Worm (Caenorhabditis elegans) whole organism, L3 larva: ENCODE measurements around the gene C55B6.1.
A peak's percentile ranks its signal among the peaks of the same experiment; 100 is the strongest.

ENCODE experiments used
- R02D3.7 ChIP-seq: fragments of 150-350 bp; optimal IDR thresholded peaks from 2 replicates; lab custom pipeline; 2014; ENCODE audit warnings: missing biosample characterization, missing genetic modification characterization
- ZK546.5 ChIP-seq: sonication (generic microtip); optimal IDR thresholded peaks from 2 replicates; lab custom pipeline; 2017; ENCODE audit warnings: missing biosample characterization, missing genetic modification characterization
- ama-1 ChIP-seq: fragments of 150-350 bp; optimal IDR thresholded peaks from 2 replicates; lab custom pipeline; 2018
- ceh-28 ChIP-seq: fragments of 150-350 bp; optimal IDR thresholded peaks from 2 replicates; lab custom pipeline; 2014; ENCODE audit warnings: missing biosample characterization, missing genetic modification reagents, missing genetic modification characterization
- daf-12 ChIP-seq: fragments of 150-350 bp; optimal IDR thresholded peaks from 2 replicates; lab custom pipeline; 2014; ENCODE audit warnings: missing biosample characterization, missing genetic modification reagents, missing genetic modification characterization
- egl-5 ChIP-seq: fragments of 150-350 bp; optimal IDR thresholded peaks from 2 replicates; lab custom pipeline; 2017; ENCODE audit warnings: missing biosample characterization, missing genetic modification reagents, missing genetic modification characterization, inconsistent platforms
- elt-1 ChIP-seq: fragments of 150-350 bp; optimal IDR thresholded peaks from 2 replicates; lab custom pipeline; 2014; ENCODE audit warnings: missing biosample characterization, missing genetic modification characterization
- elt-2 ChIP-seq: sonication (generic microtip); optimal IDR thresholded peaks from 2 replicates; lab custom pipeline; 2016; ENCODE audit warnings: missing genetic modification reagents, mild to moderate bottlenecking, missing genetic modification characterization, missing compliant biosample characterization
- elt-3 ChIP-seq, 3 experiments: fragments of 150-350 bp in 1 of 3; sonication (generic microtip) in 2 of 3; optimal IDR thresholded peaks; 2 replicates in 2 of 3; 4 replicates in 1 of 3; lab custom pipeline; 2014 to 2017; ENCODE audit warnings: missing biosample characterization in 3 of 3, missing genetic modification characterization in 3 of 3
- eor-1 ChIP-seq, 2 experiments: fragments of 150-350 bp; optimal IDR thresholded peaks; 2 replicates each; lab custom pipeline; 2014 to 2018; ENCODE audit warnings: missing biosample characterization in 2 of 2, missing genetic modification characterization in 2 of 2
- fkh-10 ChIP-seq: sonication (generic microtip); optimal IDR thresholded peaks from 2 replicates; lab custom pipeline; 2017; ENCODE audit warnings: missing biosample characterization, missing genetic modification reagents, missing genetic modification characterization
- fkh-2 ChIP-seq: fragments of 150-350 bp; optimal IDR thresholded peaks from 2 replicates; lab custom pipeline; 2014; ENCODE audit warnings: missing biosample characterization, missing genetic modification reagents, missing genetic modification characterization
- fos-1 ChIP-seq: fragments of 150-350 bp; optimal IDR thresholded peaks from 2 replicates; lab custom pipeline; 2014; ENCODE audit warnings: missing biosample characterization, missing genetic modification characterization
- hmg-11 ChIP-seq: sonication (generic microtip); optimal IDR thresholded peaks from 2 replicates; lab custom pipeline; 2016; ENCODE audit warnings: missing genetic modification characterization, missing compliant biosample characterization
- jun-1 ChIP-seq: fragments of 150-350 bp; optimal IDR thresholded peaks from 2 replicates; lab custom pipeline; 2014; ENCODE audit warnings: missing biosample characterization, missing genetic modification reagents, missing genetic modification characterization
- mml-1 ChIP-seq: fragments of 150-350 bp; sonication (generic microtip); optimal IDR thresholded peaks from 3 replicates; lab custom pipeline; 2014; ENCODE audit warnings: missing biosample characterization, missing genetic modification characterization
- nfya-1 ChIP-seq: sonication (generic microtip); optimal IDR thresholded peaks from 2 replicates; lab custom pipeline; 2017; ENCODE audit warnings: missing genetic modification characterization, mild to moderate bottlenecking, missing compliant biosample characterization, antibody characterized with exemption, moderate library complexity; ENCODE audit not compliant: insufficient read depth
- nhr-11 ChIP-seq: fragments of 150-350 bp; optimal IDR thresholded peaks from 2 replicates; lab custom pipeline; 2014; ENCODE audit warnings: missing biosample characterization, missing genetic modification characterization
- nhr-23 ChIP-seq: fragments of 150-350 bp; optimal IDR thresholded peaks from 2 replicates; lab custom pipeline; 2014; ENCODE audit warnings: missing biosample characterization, missing genetic modification reagents, missing genetic modification characterization
- nhr-43 ChIP-seq: sonication (generic microtip); optimal IDR thresholded peaks from 2 replicates; lab custom pipeline; 2016; ENCODE audit warnings: mild to moderate bottlenecking, missing genetic modification characterization, missing compliant biosample characterization; ENCODE audit not compliant: poor library complexity, severe bottlenecking
- nhr-76 ChIP-seq: fragments of 150-350 bp; sonication (generic microtip); optimal IDR thresholded peaks from 5 replicates; lab custom pipeline; 2014; ENCODE audit warnings: missing biosample characterization, missing genetic modification characterization
- pha-4 ChIP-seq: fragments of 150-350 bp; optimal IDR thresholded peaks from 2 replicates; lab custom pipeline; 2014; ENCODE audit warnings: missing biosample characterization, missing genetic modification reagents, missing genetic modification characterization
- pqm-1 ChIP-seq: fragments of 150-350 bp; optimal IDR thresholded peaks from 2 replicates; lab custom pipeline; 2017; ENCODE audit warnings: missing biosample characterization, missing genetic modification characterization, inconsistent platforms
- sea-2 ChIP-seq: fragments of 150-350 bp; sonication (generic microtip); optimal IDR thresholded peaks from 4 replicates; lab custom pipeline; 2014; ENCODE audit warnings: missing biosample characterization, missing genetic modification reagents, missing genetic modification characterization
- skn-1 ChIP-seq: fragments of 150-350 bp; optimal IDR thresholded peaks from 2 replicates; lab custom pipeline; 2014; ENCODE audit warnings: missing biosample characterization, missing genetic modification characterization
- snpc-4 ChIP-seq: fragments of 150-350 bp; optimal IDR thresholded peaks from 2 replicates; lab custom pipeline; 2014; ENCODE audit warnings: missing biosample characterization, missing genetic modification characterization
- tbx-2 ChIP-seq: sonication (generic microtip); optimal IDR thresholded peaks from 2 replicates; lab custom pipeline; 2016; ENCODE audit warnings: mild to moderate bottlenecking, missing genetic modification characterization, missing compliant biosample characterization
- zag-1 ChIP-seq: fragments of 150-350 bp; optimal IDR thresholded peaks from 2 replicates; lab custom pipeline; 2014; ENCODE audit warnings: missing biosample characterization, missing genetic modification characterization

Gene C55B6.1

DNA sequence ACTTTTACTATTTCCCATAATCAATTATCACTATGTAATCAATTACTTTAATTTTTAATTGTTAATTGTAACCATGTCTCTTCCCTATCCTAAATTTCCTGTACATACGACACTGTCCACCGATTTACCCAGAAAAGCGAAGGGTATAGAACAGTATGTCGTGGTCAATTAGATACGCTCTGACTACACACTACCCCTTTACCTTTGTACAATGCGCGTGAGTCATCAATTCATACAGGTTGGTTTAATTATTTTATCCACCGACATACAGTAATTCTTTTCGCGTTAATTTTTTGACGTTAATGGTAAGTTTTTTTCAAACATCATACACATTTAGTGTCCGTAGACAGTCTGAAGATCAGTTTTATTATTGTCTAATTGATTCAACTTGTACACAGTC, 18.5 kb upstream of the C55B6.1 start (continued):
- TF ChIP-seq snpc-4 (peak; percentile 76), tbx-2 (tag; lab: Kevin White, UChicago) (peak; percentile 94), hmg-11 (tag; lab: Kevin White, UChicago) (no peak), pha-4 (tag; lab: Kevin White, UChicago) (peak; percentile 88)

ce11 chrX:7187602-7188001, 12.6 kb upstream of the C55B6.1 start, which contains the start of gene C55B6.4:
C55B6.4 (minus strand) TSS chrX:7187702.
- TF ChIP-seq tbx-2 (tag; lab: Kevin White, UChicago), result no peak
- no peak for TF ChIP-seq fkh-10 (GFP tag; lab: Kevin White, UChicago)
- TF ChIP-seq snpc-4, result no peak
- TF ChIP-seq ceh-28 (tag; lab: Kevin White, UChicago), result no peak
- no peak for TF ChIP-seq eor-1 (tag; optimal IDR thresholded peaks at IDR 0.05; lab: Kevin White, UChicago)
- no peak for TF ChIP-seq nhr-23 (tag; lab: Kevin White, UChicago)
- no peak for TF ChIP-seq ZK546.5
- no peak for TF ChIP-seq elt-1 (tag; lab: Kevin White, UChicago)

DNA sequence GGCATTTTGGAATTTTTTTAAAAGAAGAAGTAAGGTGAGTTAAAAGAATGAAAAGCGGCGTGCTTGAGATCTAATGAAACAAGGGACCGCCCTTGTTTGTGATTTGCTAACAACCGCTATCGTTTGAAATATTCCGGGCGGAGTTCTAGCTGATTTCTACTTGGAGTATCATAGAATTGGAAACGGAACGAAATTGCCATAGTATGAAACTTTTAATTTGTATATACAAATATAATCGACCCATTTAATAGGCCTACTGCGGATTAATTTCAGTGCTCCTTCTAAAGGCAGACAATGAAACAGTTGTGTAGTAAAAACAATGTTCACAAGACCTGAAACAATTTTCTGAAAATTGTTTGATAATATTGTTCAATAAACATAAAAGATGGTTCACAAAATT, 8.3 kb upstream of the C55B6.1 start, which contains the start of gene C55B6.7:
Gene C55B6.7 (minus strand): TSS at position 101 of the 400 bp plus-strand sequence.
- TF ChIP-seq fkh-2 (tag; lab: Kevin White, UChicago) (no peak), fos-1 (no peak)

ce11 chrX:7193894-7194614, 6.1 kb upstream of the C55B6.1 start, which contains the start of gene dnj-7:
dnj-7 (plus strand) TSS chrX:7194564.
- TF ChIP-seq daf-12 (tag; lab: Kevin White, UChicago), result no peak
- peak; percentile 43 for TF ChIP-seq elt-2
- peak; percentile 1 for TF ChIP-seq tbx-2 (tag; lab: Kevin White, UChicago)
- peak; percentile 17 for TF ChIP-seq skn-1 (tag; lab: Kevin White, UChicago)
- TF ChIP-seq nhr-43, result no peak
- peak in 1 of 3 experiments; percentile 90 for TF ChIP-seq elt-3 (tag; optimal IDR thresholded peaks at IDR 0.05; lab: Kevin White, UChicago)
- TF ChIP-seq nhr-23 (tag; lab: Kevin White, UChicago), result peak; percentile 29
- TF ChIP-seq nfya-1 (tag; lab: Kevin White, UChicago), result peak; percentile 50
- no peak for TF ChIP-seq nhr-11 (tag; lab: Kevin White, UChicago)
- peak; percentile 28 for TF ChIP-seq elt-1 (tag; lab: Kevin White, UChicago)
- peak; percentile 21 for TF ChIP-seq ceh-28 (tag; lab: Kevin White, UChicago)
- no peak for TF ChIP-seq nhr-76
- no peak for TF ChIP-seq sea-2 (GFP tag; lab: Kevin White, UChicago)

DNA sequence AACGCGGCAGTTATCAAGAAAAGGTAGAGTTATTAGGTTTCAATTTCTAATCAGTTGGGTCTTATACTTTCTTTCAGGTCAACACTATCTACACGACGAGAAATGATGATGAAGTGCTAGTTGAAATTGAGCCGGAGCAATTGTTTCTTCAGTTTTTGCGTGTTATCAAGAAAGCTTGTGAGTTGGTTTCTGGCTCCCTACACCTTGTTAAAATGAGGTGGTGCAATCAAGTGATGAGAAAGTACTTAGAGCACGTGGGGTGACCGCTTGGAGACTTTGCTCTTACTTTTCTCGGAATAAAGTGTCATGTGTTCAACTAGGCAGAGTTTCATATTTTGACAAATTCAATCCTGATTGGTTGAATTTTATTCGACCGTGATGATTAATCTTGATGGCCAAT, 311 bp downstream of the C55B6.1 start:
- TF ChIP-seq eor-1 (tag; optimal IDR thresholded peaks at IDR 0.05; lab: Kevin White, UChicago) (no peak), mml-1 (no peak), pha-4 (tag; lab: Kevin White, UChicago) (no peak), daf-12 (tag; lab: Kevin White, UChicago) (no peak), ama-1 (lab: Kevin White, UChicago) (no peak), nfya-1 (tag; lab: Kevin White, UChicago) (peak; percentile 41), snpc-4 (no peak), jun-1 (peak; percentile 38), elt-3 (tag; optimal IDR thresholded peaks at IDR 0.05; lab: Kevin White, UChicago) (no peak), pqm-1 (tag; lab: Kevin White, UChicago) (peak; percentile 83), skn-1 (tag; lab: Kevin White, UChicago) (peak; percentile 47), egl-5 (tag; lab: Kevin White, UChicago) (no peak), elt-2 (peak; percentile 94), ceh-28 (tag; lab: Kevin White, UChicago) (no peak)

DNA sequence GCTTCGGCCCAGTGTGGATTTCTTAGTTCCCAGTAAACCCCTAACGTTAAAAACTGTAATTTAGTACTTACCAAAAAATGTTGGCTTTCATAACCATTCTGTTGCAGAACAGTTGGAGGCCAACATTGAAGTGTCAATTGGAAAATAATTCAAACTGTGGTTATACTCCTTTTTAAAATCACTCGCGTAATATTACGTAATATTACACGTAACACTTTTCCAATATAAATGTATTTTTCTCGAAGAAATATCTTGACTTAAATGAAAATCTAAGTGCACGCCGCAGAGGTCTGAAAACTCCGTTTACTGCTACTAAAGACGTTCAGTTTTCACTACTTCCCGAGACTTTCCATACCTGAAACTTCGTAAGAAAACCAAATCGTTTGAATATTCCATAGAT, 4.0 kb downstream of the C55B6.1 start:
- TF ChIP-seq R02D3.7 (tag; lab: Kevin White, UChicago) (no peak), fkh-10 (GFP tag; lab: Kevin White, UChicago) (no peak), zag-1 (no peak)
